Fruit fly (Drosophila melanogaster) whole organism, embryonic: ENCODE results near the gene Mvb12.

ENCODE experiments used
- Abd-B ChIP-seq: fragments of 200-800 bp; sonication (Bioruptor generic); optimal IDR thresholded peaks from 2 replicates; lab custom pipeline; 2018; ENCODE audit warnings: missing biosample characterization, mild to moderate bottlenecking, missing genetic modification characterization, moderate library complexity
- Ada2b ChIP-seq: fragments of 200-800 bp; sonication (Bioruptor generic); IDR thresholded peaks from 2 replicates; pipeline ENCODE4 v1.3.6; 2022; ENCODE audit warnings: missing biosample characterization, missing genetic modification characterization
- Atf6 ChIP-seq: fragments of 200-800 bp; sonication (Bioruptor generic); IDR thresholded peaks from 2 replicates; pipeline ENCODE4 v1.3.6; 2022; ENCODE audit warnings: missing biosample characterization, missing genetic modification characterization
- CG1024 ChIP-seq: fragments of 200-800 bp; sonication (Bioruptor generic); IDR thresholded peaks from 2 replicates; pipeline ENCODE4 v1.3.6; 2022; ENCODE audit warnings: missing biosample characterization, missing genetic modification characterization
- CG10462 ChIP-seq: fragments of 200-800 bp; sonication (Bioruptor generic); optimal IDR thresholded peaks from 2 replicates; lab custom pipeline; 2016; ENCODE audit warnings: missing biosample characterization, missing genetic modification characterization
- CG10543 ChIP-seq: fragments of 200-800 bp; sonication (Bioruptor generic); optimal IDR thresholded peaks from 3 replicates; lab custom pipeline; 2017; ENCODE audit warnings: missing biosample characterization, mild to moderate bottlenecking, missing genetic modification characterization, moderate library complexity
- CG10979 ChIP-seq: fragments of 200-800 bp; sonication (Bioruptor generic); optimal IDR thresholded peaks from 2 replicates; lab custom pipeline; 2018; ENCODE audit warnings: missing biosample characterization, mild to moderate bottlenecking, missing genetic modification characterization, moderate library complexity
- CG11723 ChIP-seq: fragments of 200-800 bp; sonication (Bioruptor generic); optimal IDR thresholded peaks from 2 replicates; lab custom pipeline; 2017; ENCODE audit warnings: missing biosample characterization, mild to moderate bottlenecking, missing genetic modification characterization
- CG14441 ChIP-seq: fragments of 200-800 bp; sonication (Bioruptor generic); IDR thresholded peaks from 2 replicates; pipeline ENCODE4 v1.3.6; 2022; ENCODE audit warnings: missing biosample characterization, missing genetic modification characterization
- CG1529 ChIP-seq: fragments of 200-800 bp; sonication (Bioruptor generic); optimal IDR thresholded peaks from 3 replicates; lab custom pipeline; 2018; ENCODE audit warnings: missing biosample characterization, missing genetic modification characterization
- CG17802 ChIP-seq: fragments of 200-800 bp; sonication (Bioruptor generic); optimal IDR thresholded peaks from 2 replicates; lab custom pipeline; 2018; ENCODE audit warnings: missing biosample characterization, mild to moderate bottlenecking, missing genetic modification characterization, moderate library complexity
- CG18619 ChIP-seq: fragments of 200-800 bp; sonication (Bioruptor generic); optimal IDR thresholded peaks from 3 replicates; lab custom pipeline; 2017; ENCODE audit warnings: missing biosample characterization, mild to moderate bottlenecking, missing genetic modification characterization
- CG3065 ChIP-seq: fragments of 200-800 bp; sonication (Bioruptor generic); optimal IDR thresholded peaks from 2 replicates; lab custom pipeline; 2016; ENCODE audit warnings: missing biosample characterization, missing genetic modification characterization
- CG34224 ChIP-seq: fragments of 200-800 bp; sonication (Bioruptor generic); IDR thresholded peaks from 3 replicates; pipeline ENCODE4 v1.3.6; 2022; ENCODE audit warnings: missing biosample characterization, missing genetic modification characterization; ENCODE audit not compliant: partially characterized antibody
- CG43689 ChIP-seq: fragments of 200-800 bp; sonication (Bioruptor generic); IDR thresholded peaks from 2 replicates; pipeline ENCODE4 v1.3.6; 2022; ENCODE audit warnings: missing biosample characterization, missing genetic modification characterization
- CG7839 ChIP-seq: fragments of 200-800 bp; sonication (Bioruptor generic); optimal IDR thresholded peaks from 3 replicates; lab custom pipeline; 2018; ENCODE audit warnings: missing biosample characterization, mild to moderate bottlenecking, missing genetic modification characterization, moderate library complexity
- CG7963 ChIP-seq: fragments of 200-800 bp; sonication (Bioruptor generic); IDR thresholded peaks from 3 replicates; pipeline ENCODE4 v1.3.6; 2022; ENCODE audit warnings: missing biosample characterization, missing genetic modification characterization; ENCODE audit not compliant: partially characterized antibody
- CG7987 ChIP-seq: fragments of 200-800 bp; sonication (Bioruptor generic); optimal IDR thresholded peaks from 2 replicates; lab custom pipeline; 2018; ENCODE audit warnings: missing biosample characterization, mild to moderate bottlenecking, missing genetic modification characterization, moderate library complexity
- CG8388 ChIP-seq: fragments of 200-800 bp; sonication (Bioruptor generic); optimal IDR thresholded peaks from 2 replicates; lab custom pipeline; 2019; ENCODE audit warnings: missing biosample characterization, mild to moderate bottlenecking, missing genetic modification characterization, moderate library complexity
- CG8944 ChIP-seq: fragments of 200-800 bp; sonication (Bioruptor generic); optimal IDR thresholded peaks from 3 replicates; lab custom pipeline; 2016; ENCODE audit warnings: missing biosample characterization, missing genetic modification characterization
- CkIIα-i1 ChIP-seq: fragments of 200-800 bp; sonication (Bioruptor generic); IDR thresholded peaks from 2 replicates; pipeline ENCODE4 v1.3.6; 2022; ENCODE audit warnings: missing biosample characterization, missing genetic modification characterization
- Dip2 ChIP-seq: fragments of 200-800 bp; sonication (Bioruptor generic); IDR thresholded peaks from 2 replicates; pipeline ENCODE4 v1.3.6; 2022; ENCODE audit warnings: missing biosample characterization, missing genetic modification characterization
- E2f2 ChIP-seq: fragments of 200-800 bp; sonication (Bioruptor generic); IDR thresholded peaks from 2 replicates; pipeline ENCODE4 v1.3.6; 2022; ENCODE audit warnings: missing biosample characterization, missing genetic modification characterization
- Elba2 ChIP-seq: fragments of 200-800 bp; sonication (Bioruptor generic); optimal IDR thresholded peaks from 3 replicates; lab custom pipeline; 2016; ENCODE audit warnings: missing biosample characterization, missing genetic modification characterization
- HHEX ChIP-seq: fragments of 200-800 bp; sonication (Bioruptor generic); optimal IDR thresholded peaks from 3 replicates; lab custom pipeline; 2017; ENCODE audit warnings: missing biosample characterization, mild to moderate bottlenecking, missing genetic modification characterization, missing genetic modification reagents
- HLH3B ChIP-seq: fragments of 200-800 bp; sonication (Bioruptor generic); IDR thresholded peaks from 2 replicates; pipeline ENCODE4 v1.3.6; 2022; ENCODE audit warnings: missing biosample characterization, missing genetic modification characterization
- HLHmδ ChIP-seq: fragments of 200-800 bp; sonication (Bioruptor generic); optimal IDR thresholded peaks from 2 replicates; lab custom pipeline; 2018; ENCODE audit warnings: missing biosample characterization, mild to moderate bottlenecking, missing genetic modification characterization, moderate library complexity
- Hey ChIP-seq: fragments of 200-800 bp; sonication (Bioruptor generic); optimal IDR thresholded peaks from 3 replicates; lab custom pipeline; 2018; ENCODE audit warnings: missing biosample characterization, mild to moderate bottlenecking, missing genetic modification characterization
- HmgD ChIP-seq: fragments of 200-800 bp; sonication (Bioruptor generic); optimal IDR thresholded peaks from 3 replicates; lab custom pipeline; 2016; ENCODE audit warnings: missing biosample characterization, missing genetic modification characterization
- Hmx ChIP-seq: fragments of 200-800 bp; sonication (Bioruptor generic); optimal IDR thresholded peaks from 2 replicates; lab custom pipeline; 2016; ENCODE audit warnings: missing biosample characterization, missing genetic modification characterization
- Neu2 ChIP-seq: fragments of 200-800 bp; sonication (Bioruptor generic); optimal IDR thresholded peaks from 3 replicates; lab custom pipeline; 2016; ENCODE audit warnings: missing biosample characterization, missing genetic modification characterization, borderline replicate concordance
- Poxn ChIP-seq: fragments of 200-800 bp; sonication (Bioruptor generic); IDR thresholded peaks from 2 replicates; pipeline ENCODE4 v1.3.6; 2022; ENCODE audit warnings: missing biosample characterization, missing genetic modification characterization
- Six4 ChIP-seq: fragments of 200-800 bp; sonication (Bioruptor generic); optimal IDR thresholded peaks from 2 replicates; lab custom pipeline; 2016; ENCODE audit warnings: missing biosample characterization, missing genetic modification characterization
- ash1 ChIP-seq: fragments of 200-800 bp; sonication (Bioruptor generic); optimal IDR thresholded peaks from 2 replicates; lab custom pipeline; 2018; ENCODE audit warnings: missing biosample characterization, mild to moderate bottlenecking, missing genetic modification characterization
- ato ChIP-seq: fragments of 200-800 bp; sonication (Bioruptor generic); IDR thresholded peaks from 2 replicates; pipeline ENCODE4 v1.3.6; 2022; ENCODE audit warnings: missing biosample characterization, missing genetic modification characterization; ENCODE audit not compliant: partially characterized antibody
- cato ChIP-seq: fragments of 200-800 bp; sonication (Bioruptor generic); optimal IDR thresholded peaks from 2 replicates; lab custom pipeline; 2016; ENCODE audit warnings: missing biosample characterization, missing genetic modification characterization, borderline replicate concordance
- da ChIP-seq: fragments of 200-800 bp; sonication (Bioruptor generic); optimal IDR thresholded peaks from 2 replicates; lab custom pipeline; 2016; ENCODE audit warnings: missing biosample characterization, missing genetic modification characterization
- danr ChIP-seq: fragments of 200-800 bp; sonication (Bioruptor generic); IDR thresholded peaks from 2 replicates; pipeline ENCODE4 v1.3.6; 2022; ENCODE audit warnings: missing biosample characterization, missing genetic modification characterization
- emc ChIP-seq: fragments of 200-800 bp; sonication (Bioruptor generic); optimal IDR thresholded peaks from 2 replicates; lab custom pipeline; 2016; ENCODE audit warnings: missing biosample characterization, missing genetic modification characterization
- fd96Cb ChIP-seq: fragments of 200-800 bp; sonication (Bioruptor generic); optimal IDR thresholded peaks from 2 replicates; lab custom pipeline; 2018; ENCODE audit warnings: missing biosample characterization, mild to moderate bottlenecking, missing genetic modification characterization, moderate library complexity
- gce ChIP-seq: fragments of 200-800 bp; sonication (Bioruptor generic); IDR thresholded peaks from 3 replicates; pipeline ENCODE4 v1.3.6; 2022; ENCODE audit warnings: missing biosample characterization, missing genetic modification characterization
- hb ChIP-seq: fragments of 200-800 bp; sonication (Bioruptor generic); IDR thresholded peaks from 3 replicates; pipeline ENCODE4 v1.3.6; 2022; ENCODE audit warnings: missing biosample characterization, missing genetic modification characterization; ENCODE audit not compliant: partially characterized antibody
- hbn ChIP-seq: fragments of 200-800 bp; sonication (Bioruptor generic); IDR thresholded peaks from 2 replicates; pipeline ENCODE4 v1.3.6; 2022; ENCODE audit warnings: missing biosample characterization, missing genetic modification characterization; ENCODE audit not compliant: partially characterized antibody
- kah ChIP-seq: fragments of 200-800 bp; sonication (Bioruptor generic); optimal IDR thresholded peaks from 2 replicates; lab custom pipeline; 2018; ENCODE audit warnings: missing biosample characterization, mild to moderate bottlenecking, missing genetic modification characterization
- org-1 ChIP-seq: fragments of 200-800 bp; sonication (Bioruptor generic); optimal IDR thresholded peaks from 2 replicates; lab custom pipeline; 2017; ENCODE audit warnings: missing biosample characterization, missing genetic modification characterization
- run ChIP-seq: fragments of 200-800 bp; sonication (Bioruptor generic); optimal IDR thresholded peaks from 3 replicates; lab custom pipeline; 2018; ENCODE audit warnings: missing biosample characterization, mild to moderate bottlenecking, missing genetic modification characterization
- sens-2 ChIP-seq: fragments of 200-800 bp; sonication (Bioruptor generic); IDR thresholded peaks from 2 replicates; pipeline ENCODE4 v1.3.6; 2022; ENCODE audit warnings: missing biosample characterization, missing genetic modification characterization
- sisA ChIP-seq: fragments of 200-800 bp; sonication (Bioruptor generic); IDR thresholded peaks from 2 replicates; pipeline ENCODE4 v1.3.6; 2022; ENCODE audit warnings: missing biosample characterization, missing genetic modification characterization
- slbo ChIP-seq: fragments of 200-800 bp; sonication (Bioruptor generic); IDR thresholded peaks from 2 replicates; pipeline ENCODE4 v1.3.6; 2022; ENCODE audit warnings: missing biosample characterization, missing genetic modification characterization
- slp2 ChIP-seq: fragments of 200-800 bp; sonication (Bioruptor generic); optimal IDR thresholded peaks from 2 replicates; lab custom pipeline; 2016; ENCODE audit warnings: missing biosample characterization, missing genetic modification characterization
- usp ChIP-seq: fragments of >200 bp; optimal IDR thresholded peaks from 2 replicates; lab custom pipeline; 2017; ENCODE audit warnings: missing biosample characterization, missing genetic modification characterization

Mvb12 gene

dm6 chrX:18085470-18085797, 15.7 kb downstream of the Mvb12 start, which contains the start of gene Ada3 (continued):
- TF ChIP-seq CG3065 (no peak), da (peak; percentile 6), Elba2 (GFP tag; lab: Kevin White, UChicago) (peak; percentile 36), org-1 (GFP tag; lab: Kevin White, UChicago) (peak; percentile 53), CG7987 (GFP tag; lab: Kevin White, UChicago) (no peak), CG34224 (GFP tag; lab: Robert Waterston, UW) (no peak), CG18619 (peak; percentile 61), slbo (GFP tag; lab: Robert Waterston, UW) (peak; percentile 76), slp2 (GFP tag; lab: Kevin White, UChicago) (peak; percentile 5), CG8388 (peak; percentile 54), CG1024 (no peak), Six4 (peak; percentile 57), sens-2 (GFP tag; lab: Robert Waterston, UW) (no peak), HHEX (peak; percentile 63), CG10543 (peak; percentile 81), Poxn (no peak), run (tag; lab: Kevin White, UChicago) (peak; percentile 3), ato (GFP tag; lab: Robert Waterston, UW) (no peak), CG14441 (GFP tag; lab: Robert Waterston, UW) (peak; percentile 54; the same call in 1 of the 2 replicates), Abd-B (GFP tag; lab: Kevin White, UChicago) (peak; percentile 57), CkIIα-i1 (GFP tag; lab: Robert Waterston, UW) (no peak), CG7839 (tag; lab: Kevin White, UChicago) (peak; percentile 77), CG1529 (GFP tag; lab: Kevin White, UChicago) (peak; percentile 65), CG10462 (GFP tag; lab: Kevin White, UChicago) (peak; percentile 51), kah (GFP tag; lab: Kevin White, UChicago) (no peak), sisA (GFP tag; lab: Robert Waterston, UW) (peak; percentile 67), HmgD (GFP tag; lab: Kevin White, UChicago) (no peak), cato (GFP tag; lab: Kevin White, UChicago) (peak; percentile 72), E2f2 (GFP tag; lab: Robert Waterston, UW) (peak; percentile 66), gce (GFP tag; lab: Robert Waterston, UW) (no peak), HLH3B (GFP tag; lab: Robert Waterston, UW) (peak; percentile 46; the same call in 1 of the 2 replicates), hbn (GFP tag; lab: Robert Waterston, UW) (no peak), emc (GFP tag; lab: Kevin White, UChicago) (peak; percentile 65), CG8944 (GFP tag; lab: Kevin White, UChicago) (peak; percentile 62), hb (no peak), Atf6 (peak; percentile 64; the same call in 1 of the 2 replicates), Hey (tag; lab: Kevin White, UChicago) (peak; percentile 37), Ada2b (GFP tag; lab: Robert Waterston, UW) (peak; percentile 41; the same call in 1 of the 2 replicates), danr (GFP tag; lab: Robert Waterston, UW) (0 out of 2 replicates have a peak, but pooled peaks have one; percentile 53), fd96Cb (tag; lab: Kevin White, UChicago) (peak; percentile 68), CG17802 (tag; lab: Kevin White, UChicago) (no peak), CG43689 (GFP tag; lab: Robert Waterston, UW) (no peak), Neu2 (GFP tag; lab: Kevin White, UChicago) (no peak), ash1 (no peak), CG11723 (GFP tag; lab: Kevin White, UChicago) (peak; percentile 50), Hmx (GFP tag; lab: Kevin White, UChicago) (peak; percentile 70), usp (GFP tag; lab: Kevin White, UChicago) (no peak), Dip2 (GFP tag; lab: Robert Waterston, UW) (no peak), HLHmδ (GFP tag; lab: Kevin White, UChicago) (no peak), CG10979 (tag; lab: Kevin White, UChicago) (peak; percentile 57), CG7963 (GFP tag; lab: Robert Waterston, UW) (no peak)
